Worm (Caenorhabditis elegans) whole organism, late embryonic: ENCODE results near the gene clec-234.

Source experiments
- C08G9.2 ChIP-seq: sonication (generic microtip); optimal IDR thresholded peaks from 2 replicates; lab custom pipeline; 2016; ENCODE audit warnings: mild to moderate bottlenecking, missing genetic modification characterization, moderate library complexity, missing compliant biosample characterization
- F13H6.1 ChIP-seq: sonication (generic microtip); optimal IDR thresholded peaks from 2 replicates; lab custom pipeline; 2016; ENCODE audit warnings: missing genetic modification characterization, missing compliant biosample characterization
- T23F11.4 ChIP-seq: fragments of 200-800 bp; sonication (Bioruptor generic); optimal IDR thresholded peaks from 2 replicates; lab custom pipeline; 2018; ENCODE audit warnings: mild to moderate bottlenecking, missing genetic modification characterization, missing compliant biosample characterization
- Y22D7AL.16 ChIP-seq: sonication (generic microtip); optimal IDR thresholded peaks from 2 replicates; lab custom pipeline; 2016; ENCODE audit warnings: missing genetic modification characterization, missing compliant biosample characterization
- ama-1 ChIP-seq: fragments of 150-350 bp; optimal IDR thresholded peaks from 2 replicates; lab custom pipeline; 2014
- ceh-18 ChIP-seq: sonication (generic microtip); optimal IDR thresholded peaks from 2 replicates; lab custom pipeline; 2016; ENCODE audit warnings: missing genetic modification characterization, missing compliant biosample characterization
- ceh-19 ChIP-seq: fragments of 200-800 bp; sonication (Bioruptor generic); optimal IDR thresholded peaks from 2 replicates; lab custom pipeline; 2018; ENCODE audit warnings: mild to moderate bottlenecking, missing genetic modification characterization, missing compliant biosample characterization
- ceh-22 ChIP-seq: sonication (generic microtip); optimal IDR thresholded peaks from 2 replicates; lab custom pipeline; 2017; ENCODE audit warnings: missing biosample characterization, missing genetic modification characterization
- ceh-30 ChIP-seq: fragments of 150-350 bp; optimal IDR thresholded peaks from 2 replicates; lab custom pipeline; 2014; ENCODE audit warnings: missing biosample characterization, missing genetic modification characterization
- ceh-31 ChIP-seq: sonication (generic microtip); optimal IDR thresholded peaks from 2 replicates; lab custom pipeline; 2016; ENCODE audit warnings: missing genetic modification characterization, missing compliant biosample characterization
- ceh-34 ChIP-seq: sonication (generic microtip); optimal IDR thresholded peaks from 2 replicates; lab custom pipeline; 2016; ENCODE audit warnings: mild to moderate bottlenecking, missing genetic modification characterization, missing compliant biosample characterization
- ceh-48 ChIP-seq: sonication (generic microtip); optimal IDR thresholded peaks from 2 replicates; lab custom pipeline; 2016; ENCODE audit warnings: missing genetic modification characterization, inconsistent platforms, missing compliant biosample characterization
- ceh-6 ChIP-seq: fragments of 200-800 bp; sonication (Bioruptor generic); optimal IDR thresholded peaks from 2 replicates; lab custom pipeline; 2018; ENCODE audit warnings: mild to moderate bottlenecking, missing genetic modification characterization, missing compliant biosample characterization
- ceh-9 ChIP-seq: sonication (generic microtip); optimal IDR thresholded peaks from 2 replicates; lab custom pipeline; 2016; ENCODE audit warnings: mild to moderate bottlenecking, missing genetic modification characterization, inconsistent platforms, missing compliant biosample characterization
- elt-2 ChIP-seq: sonication (generic microtip); optimal IDR thresholded peaks from 2 replicates; lab custom pipeline; 2016; ENCODE audit warnings: missing genetic modification reagents, missing genetic modification characterization, missing compliant biosample characterization
- ets-4 ChIP-seq: sonication (generic microtip); optimal IDR thresholded peaks from 2 replicates; lab custom pipeline; 2016; ENCODE audit warnings: missing genetic modification characterization, missing compliant biosample characterization
- fax-1 ChIP-seq: sonication (generic microtip); optimal IDR thresholded peaks from 2 replicates; lab custom pipeline; 2016; ENCODE audit warnings: missing genotype, missing genetic modification characterization, missing compliant biosample characterization
- fkh-10 ChIP-seq: fragments of 150-350 bp; optimal IDR thresholded peaks from 2 replicates; lab custom pipeline; 2014; ENCODE audit warnings: missing biosample characterization, missing genetic modification reagents, missing genetic modification characterization
- gmeb-2 ChIP-seq: sonication (generic microtip); optimal IDR thresholded peaks from 2 replicates; lab custom pipeline; 2016; ENCODE audit warnings: missing genetic modification characterization, inconsistent platforms, missing compliant biosample characterization
- hlh-13 ChIP-seq: fragments of 200-800 bp; sonication (Bioruptor generic); optimal IDR thresholded peaks from 2 replicates; lab custom pipeline; 2018; ENCODE audit warnings: mild to moderate bottlenecking, missing genetic modification characterization, missing compliant biosample characterization
- hlh-15 ChIP-seq: sonication (generic microtip); optimal IDR thresholded peaks from 2 replicates; lab custom pipeline; 2016; ENCODE audit warnings: missing genetic modification characterization, missing compliant biosample characterization
- hlh-6 ChIP-seq: sonication (generic microtip); optimal IDR thresholded peaks from 2 replicates; lab custom pipeline; 2016; ENCODE audit warnings: missing genotype, missing genetic modification characterization, missing compliant biosample characterization
- hlh-8 ChIP-seq: sonication (generic microtip); optimal IDR thresholded peaks from 2 replicates; lab custom pipeline; 2016; ENCODE audit warnings: missing genotype, missing genetic modification characterization, missing compliant biosample characterization
- mec-3 ChIP-seq: sonication (generic microtip); optimal IDR thresholded peaks from 2 replicates; lab custom pipeline; 2016; ENCODE audit warnings: borderline replicate concordance, missing genetic modification characterization, missing compliant biosample characterization
- nfya-1 ChIP-seq: sonication (generic microtip); optimal IDR thresholded peaks from 2 replicates; lab custom pipeline; 2017; ENCODE audit warnings: missing genetic modification characterization, mild to moderate bottlenecking, missing compliant biosample characterization, antibody characterized with exemption, moderate library complexity
- nhr-11 ChIP-seq: fragments of 150-350 bp; optimal IDR thresholded peaks from 2 replicates; lab custom pipeline; 2014; ENCODE audit warnings: missing biosample characterization, missing genetic modification characterization
- nhr-232 ChIP-seq: sonication (generic microtip); optimal IDR thresholded peaks from 2 replicates; lab custom pipeline; 2016; ENCODE audit warnings: missing genetic modification characterization, missing compliant biosample characterization
- npax-4 ChIP-seq: sonication (generic microtip); optimal IDR thresholded peaks from 2 replicates; lab custom pipeline; 2016; ENCODE audit warnings: missing genetic modification characterization, missing compliant biosample characterization
- pag-3 ChIP-seq: sonication (generic microtip); optimal IDR thresholded peaks from 2 replicates; lab custom pipeline; 2016; ENCODE audit warnings: missing compliant biosample characterization, missing genetic modification characterization, borderline replicate concordance
- pat-9 ChIP-seq: fragments of 200-800 bp; sonication (Bioruptor generic); optimal IDR thresholded peaks from 2 replicates; lab custom pipeline; 2018; ENCODE audit warnings: mild to moderate bottlenecking, missing genetic modification characterization, moderate library complexity, missing compliant biosample characterization
- pax-1 ChIP-seq: fragments of 150-350 bp; optimal IDR thresholded peaks from 2 replicates; lab custom pipeline; 2014; ENCODE audit warnings: missing biosample characterization, missing genetic modification characterization
- pha-4 ChIP-seq: fragments of 150-350 bp; optimal IDR thresholded peaks from 2 replicates; lab custom pipeline; 2018; ENCODE audit warnings: missing biosample characterization, missing genetic modification reagents, missing genetic modification characterization
- pqm-1 ChIP-seq: sonication (generic microtip); optimal IDR thresholded peaks from 2 replicates; lab custom pipeline; 2016; ENCODE audit warnings: missing genetic modification characterization, missing compliant biosample characterization
- pros-1 ChIP-seq: fragments of 150-350 bp; optimal IDR thresholded peaks from 2 replicates; lab custom pipeline; 2014; ENCODE audit warnings: missing biosample characterization, missing genetic modification reagents, missing genetic modification characterization
- sox-4 ChIP-seq: sonication (generic microtip); optimal IDR thresholded peaks from 2 replicates; lab custom pipeline; 2017; ENCODE audit warnings: mild to moderate bottlenecking, missing genetic modification characterization, inconsistent platforms, missing compliant biosample characterization
- tbx-2 ChIP-seq: sonication (generic microtip); optimal IDR thresholded peaks from 2 replicates; lab custom pipeline; 2016; ENCODE audit warnings: missing genetic modification characterization, missing compliant biosample characterization
- ttx-3 ChIP-seq: sonication (generic microtip); optimal IDR thresholded peaks from 2 replicates; lab custom pipeline; 2016; ENCODE audit warnings: missing genetic modification reagents, missing genetic modification characterization, missing compliant biosample characterization
- unc-42 ChIP-seq: sonication (generic microtip); optimal IDR thresholded peaks from 2 replicates; lab custom pipeline; 2016; ENCODE audit warnings: missing genotype, missing genetic modification characterization, missing compliant biosample characterization
- unc-86 ChIP-seq: sonication (generic microtip); optimal IDR thresholded peaks from 2 replicates; lab custom pipeline; 2016; ENCODE audit warnings: missing genetic modification characterization, missing compliant biosample characterization
- zip-5 ChIP-seq: sonication (generic microtip); optimal IDR thresholded peaks from 2 replicates; lab custom pipeline; 2016; ENCODE audit warnings: missing genetic modification characterization, missing compliant biosample characterization

clec-234 gene

DNA sequence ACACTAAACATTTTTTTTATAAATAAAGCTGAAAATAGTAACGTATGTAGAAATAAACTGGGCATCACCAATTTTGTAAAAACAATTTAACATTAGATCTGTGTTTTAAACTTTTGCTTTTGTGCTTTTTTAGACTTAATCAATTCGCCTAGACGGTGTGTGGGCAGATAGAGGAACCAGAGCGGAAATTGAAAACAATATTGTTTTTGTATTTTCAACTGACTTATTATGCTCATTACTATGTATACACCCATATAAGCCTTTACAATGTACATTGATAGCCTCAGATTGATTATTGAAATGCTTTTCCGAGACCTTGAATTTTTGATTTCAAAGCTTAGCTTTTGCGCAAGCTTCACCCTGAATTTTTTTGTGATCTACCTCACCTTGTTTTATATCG is 3.4 kb downstream of the clec-234 start, which contains the start of gene str-73:
Gene str-73 (plus strand): TSS at position 301 of the 400 bp plus-strand sequence.
- TF ChIP-seq ceh-48 (tag; lab: Kevin White, UChicago) (no peak), ets-4 (tag; lab: Kevin White, UChicago) (no peak), ceh-22 (tag; lab: Kevin White, UChicago) (no peak), ama-1 (no peak), Y22D7AL.16 (no peak)

DNA sequence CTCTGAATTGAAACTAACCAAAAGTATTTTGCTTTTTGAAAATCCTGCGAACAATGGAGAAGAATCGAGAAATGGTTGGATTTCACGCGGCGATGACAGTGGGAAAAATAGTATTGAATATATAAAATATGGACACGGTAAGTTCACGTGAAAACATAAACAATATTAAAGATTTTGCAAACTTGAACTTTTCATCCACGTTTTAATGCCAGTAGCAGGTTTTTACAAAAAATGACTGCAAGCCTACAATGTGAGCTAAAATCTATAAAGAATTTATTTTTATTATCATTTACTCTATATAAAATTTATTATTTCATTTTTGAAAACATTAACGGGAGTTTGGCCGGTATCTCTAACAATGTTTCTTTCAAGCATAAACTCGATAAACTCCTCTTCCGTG is 3.9 kb downstream of the clec-234 start, which contains the start of gene F26D2.10:
Gene F26D2.10 (minus strand): TSS at position 101 of the 400 bp plus-strand sequence.
- TF ChIP-seq pag-3 (tag; lab: Kevin White, UChicago) (no peak), F13H6.1 (no peak), hlh-8 (tag; lab: Kevin White, UChicago) (no peak), ceh-30 (tag; lab: Kevin White, UChicago) (no peak), hlh-6 (no peak), pros-1 (tag; lab: Kevin White, UChicago) (no peak), ceh-18 (tag; lab: Kevin White, UChicago) (no peak), fkh-10 (GFP tag; lab: Kevin White, UChicago) (no peak)

DNA sequence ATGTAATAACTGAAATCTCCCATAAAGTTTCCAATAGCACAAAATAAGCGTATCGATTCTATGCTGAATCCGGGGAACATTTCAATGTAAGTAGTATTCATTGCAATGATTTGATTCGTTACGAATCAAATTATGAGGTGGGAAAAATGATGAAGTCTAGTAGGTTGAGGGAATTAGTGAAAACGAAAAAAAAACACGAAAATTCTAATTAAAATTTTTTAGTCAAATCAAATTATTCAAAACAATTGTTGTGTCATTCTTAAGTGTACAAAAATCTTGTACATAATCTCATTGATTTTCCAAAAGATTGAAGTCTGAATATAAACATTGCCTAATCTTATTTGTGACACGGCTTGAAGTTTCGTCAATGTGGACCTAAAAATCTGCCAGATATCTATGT is 8.9 kb downstream of the clec-234 start, which contains the start of gene srw-29:
Gene srw-29 (minus strand): TSS at position 101 of the 400 bp plus-strand sequence.
- no peak for TF ChIP-seq pha-4 (tag; lab: Kevin White, UChicago)
- TF ChIP-seq ceh-34 (tag; lab: Kevin White, UChicago), result no peak
- no peak for TF ChIP-seq zip-5
- no peak for TF ChIP-seq F13H6.1
- no peak for TF ChIP-seq gmeb-2 (tag; lab: Kevin White, UChicago)
- no peak for TF ChIP-seq hlh-13 (GFP tag; lab: Kevin White, UChicago)
- TF ChIP-seq mec-3 (tag; lab: Kevin White, UChicago), result no peak
- no peak for TF ChIP-seq ceh-31 (tag; lab: Kevin White, UChicago)
- no peak for TF ChIP-seq nhr-232 (tag; lab: Kevin White, UChicago)
- no peak for TF ChIP-seq ceh-9 (tag; lab: Kevin White, UChicago)
- TF ChIP-seq C08G9.2 (tag; lab: Kevin White, UChicago), result no peak
- no peak for TF ChIP-seq ceh-6 (GFP tag; lab: Kevin White, UChicago)
- no peak for TF ChIP-seq ets-4 (tag; lab: Kevin White, UChicago)
- TF ChIP-seq nhr-11 (tag; lab: Kevin White, UChicago), result no peak
- no peak for TF ChIP-seq ttx-3
- TF ChIP-seq pax-1, result no peak
- TF ChIP-seq unc-86 (tag; lab: Kevin White, UChicago), result no peak

DNA sequence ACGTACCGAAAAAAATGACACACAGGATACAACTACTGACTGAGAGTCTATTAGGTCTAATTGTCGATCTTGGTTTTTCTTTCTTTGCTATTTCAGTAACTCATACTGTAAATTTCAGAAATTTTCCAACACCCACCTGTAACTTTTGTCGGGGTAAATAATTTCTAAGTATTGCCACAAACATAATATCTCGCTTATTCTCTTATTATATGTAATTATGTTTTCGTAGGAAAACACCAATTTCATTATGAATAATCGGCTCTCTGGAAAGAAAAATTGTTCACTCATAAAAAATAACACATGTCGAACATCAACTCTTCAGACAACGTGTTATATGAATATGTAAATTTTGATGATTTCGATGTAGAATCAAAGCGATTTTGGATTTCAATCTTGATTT is 12.7 kb downstream of the clec-234 start, which contains the start of gene srw-48:
Gene srw-48 (plus strand): TSS at position 301 of the 400 bp plus-strand sequence.
- TF ChIP-seq elt-2 (tag; lab: Kevin White, UChicago), result no peak
- TF ChIP-seq nfya-1, result no peak
- TF ChIP-seq tbx-2 (tag; lab: Kevin White, UChicago), result no peak
- TF ChIP-seq pqm-1 (tag; lab: Kevin White, UChicago), result no peak
- no peak for TF ChIP-seq sox-4
- TF ChIP-seq pat-9 (tag; lab: Kevin White, UChicago), result no peak
- TF ChIP-seq npax-4 (tag; lab: Kevin White, UChicago), result no peak
- TF ChIP-seq ceh-18 (tag; lab: Kevin White, UChicago), result no peak
- no peak for TF ChIP-seq hlh-15 (tag; lab: Kevin White, UChicago)
- TF ChIP-seq unc-42, result no peak
- no peak for TF ChIP-seq fkh-10 (GFP tag; lab: Kevin White, UChicago)
- TF ChIP-seq ceh-48 (tag; lab: Kevin White, UChicago), result no peak
- no peak for TF ChIP-seq ceh-19 (GFP tag; lab: Kevin White, UChicago)
- no peak for TF ChIP-seq hlh-13 (GFP tag; lab: Kevin White, UChicago)
- TF ChIP-seq hlh-8 (tag; lab: Kevin White, UChicago), result no peak
- TF ChIP-seq fax-1 (tag; lab: Kevin White, UChicago), result no peak
- TF ChIP-seq T23F11.4 (GFP tag; lab: Kevin White, UChicago), result no peak
- TF ChIP-seq ama-1, result no peak
